Fruit fly (Drosophila melanogaster): ENCODE data around the gene CG32486.
A peak's percentile ranks its signal among the peaks of the same experiment; 100 is the strongest.

The CG32486 gene

DNA sequence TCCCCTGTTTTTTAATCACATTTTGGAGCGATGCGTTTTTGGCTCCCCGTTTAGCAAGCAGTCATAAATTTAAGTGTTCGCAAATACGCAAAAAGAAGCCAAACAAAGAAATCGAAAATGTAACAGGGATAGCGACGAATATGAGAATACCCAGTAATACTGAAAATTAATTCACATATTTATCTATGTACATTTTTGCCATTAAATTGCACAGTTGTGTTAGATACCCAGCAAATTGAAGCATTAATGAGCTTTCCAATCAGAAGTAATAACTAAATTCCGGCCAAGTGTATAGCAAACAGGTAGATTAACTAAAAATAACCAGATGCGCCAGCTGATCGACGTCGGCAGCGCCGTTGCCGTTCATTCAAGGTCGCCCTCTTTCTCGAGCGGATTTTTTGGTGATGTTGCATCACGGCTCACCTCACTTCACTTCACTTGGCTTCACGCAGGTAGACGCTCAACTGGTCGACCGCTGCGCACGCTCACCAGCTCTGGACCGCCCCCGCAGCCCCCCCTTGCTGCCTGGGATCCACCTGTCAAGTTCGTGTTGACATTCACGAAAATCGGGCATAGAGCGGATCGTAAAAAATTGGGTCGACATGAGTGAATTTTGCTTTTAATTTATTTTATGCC lies 33.6 kb downstream of the CG32486 start (continued):
- TF ChIP-seq caup (GFP tag; optimal IDR thresholded peaks at IDR 0.05; ENCODE audit: severe bottlenecking) (no peak), ato (GFP tag; IDR thresholded peaks at IDR 0.05; ENCODE audit: partially characterized antibody) (no peak), Doc3 (GFP tag; IDR thresholded peaks at IDR 0.05; ENCODE audit: partially characterized antibody) (no peak), sens (GFP tag) (peak; percentile 38), mld (GFP tag; IDR thresholded peaks at IDR 0.05; ENCODE audit: partially characterized antibody) (no peak), al (GFP tag; IDR thresholded peaks at IDR 0.05) (no peak), CG15479 (GFP tag; optimal IDR thresholded peaks at IDR 0.05) (no peak), org-1 (GFP tag; optimal IDR thresholded peaks at IDR 0.05) (no peak), CG32767 (GFP tag; IDR thresholded peaks at IDR 0.05) (no peak), CG10209 (GFP tag; optimal IDR thresholded peaks at IDR 0.05) (no peak), CG1233 (GFP tag; optimal IDR thresholded peaks at IDR 0.05) (no peak), CG2678 (tag; optimal IDR thresholded peaks at IDR 0.05) (no peak), row (GFP tag; IDR thresholded peaks at IDR 0.05) (peak; percentile 29; the same call in 1 of the 3 replicates), tin (GFP tag; optimal IDR thresholded peaks at IDR 0.05) (no peak), cad (GFP tag; optimal IDR thresholded peaks at IDR 0.05) (no peak), CG15073 (GFP tag; optimal IDR thresholded peaks at IDR 0.05) (no peak), HLH3B (GFP tag; IDR thresholded peaks at IDR 0.05) (no peak), grau (tag; optimal IDR thresholded peaks at IDR 0.05) (peak; percentile 3), Pdp1 (GFP tag; optimal IDR thresholded peaks at IDR 0.05) (peak in 1 of 2 experiments; percentile 90), gem (tag; optimal IDR thresholded peaks at IDR 0.05) (no peak), vnd (GFP tag; IDR thresholded peaks at IDR 0.05; ENCODE audit: partially characterized antibody) (no peak), CG34224 (GFP tag; IDR thresholded peaks at IDR 0.05; ENCODE audit: partially characterized antibody) (no peak), CG11504 (tag; optimal IDR thresholded peaks at IDR 0.05) (peak; percentile 2), lab (GFP tag; optimal IDR thresholded peaks at IDR 0.05) (no peak), CG12071 (GFP tag; optimal IDR thresholded peaks at IDR 0.05) (no peak), ken (GFP tag; IDR thresholded peaks at IDR 0.05) (0 out of 3 replicates have a peak, but pooled peaks have one; percentile 9), CG15269 (tag; optimal IDR thresholded peaks at IDR 0.05) (peak; percentile 28), crol (GFP tag; IDR thresholded peaks at IDR 0.05) (peak; percentile 91), CG13296 (GFP tag; optimal IDR thresholded peaks at IDR 0.05) (no peak), CG8290 (GFP tag; optimal IDR thresholded peaks at IDR 0.05) (no peak), CG8290 (tag; optimal IDR thresholded peaks at IDR 0.05) (no peak), CG6683 (GFP tag; optimal IDR thresholded peaks at IDR 0.05) (no peak), otp (GFP tag; IDR thresholded peaks at IDR 0.05) (no peak), hb (GFP tag; IDR thresholded peaks at IDR 0.05; ENCODE audit: partially characterized antibody) (no peak), zf30C (GFP tag; optimal IDR thresholded peaks at IDR 0.05) (no peak), CG3163 (GFP tag; optimal IDR thresholded peaks at IDR 0.05) (no peak), schlank (tag; optimal IDR thresholded peaks at IDR 0.05) (no peak), pan (optimal IDR thresholded peaks at IDR 0.05) (no peak), pan (GFP tag; optimal IDR thresholded peaks at IDR 0.05 in 1 of 2, IDR thresholded peaks at IDR 0.05 in 1 of 2) (no peak), CG7745 (tag; optimal IDR thresholded peaks at IDR 0.05) (no peak), CG43689 (GFP tag; IDR thresholded peaks at IDR 0.05) (no peak), aop (GFP tag; IDR thresholded peaks at IDR 0.05) (no peak), sd (tag; optimal IDR thresholded peaks at IDR 0.05) (peak; percentile 51), Dbx (GFP tag; IDR thresholded peaks at IDR 0.05) (no peak), Hr51 (GFP tag; optimal IDR thresholded peaks at IDR 0.05) (peak in 1 of 2 experiments; percentile 20), CG15696 (tag; optimal IDR thresholded peaks at IDR 0.05) (no peak), CG3281 (GFP tag; optimal IDR thresholded peaks at IDR 0.05) (no peak), CG10147 (GFP tag; optimal IDR thresholded peaks at IDR 0.05) (no peak), Stat92E (GFP tag; optimal IDR thresholded peaks at IDR 0.05) (no peak)

All from whole organism, embryonic.